Worm (Caenorhabditis elegans): ENCODE measurements around the gene F38A6.5.

- TF ChIP-seq ztf-11 (tag; optimal IDR thresholded peaks at IDR 0.05) (no peak), nhr-28 (tag; optimal IDR thresholded peaks at IDR 0.05) (no peak), R02D3.7 (tag; optimal IDR thresholded peaks at IDR 0.05) (no peak), fkh-2 (tag; optimal IDR thresholded peaks at IDR 0.05) (no peak), nhr-25 (tag; optimal IDR thresholded peaks at IDR 0.05) (no peak), pha-4 (tag; optimal IDR thresholded peaks at IDR 0.05) (no peak), daf-12 (tag; optimal IDR thresholded peaks at IDR 0.05) (no peak), nhr-12 (tag; optimal IDR thresholded peaks at IDR 0.05) (no peak), ceh-82 (tag; optimal IDR thresholded peaks at IDR 0.05) (no peak), unc-62 (GFP tag; optimal IDR thresholded peaks at IDR 0.05) (no peak)
These were observed 29.4 kb upstream of the F38A6.5 start, which contains the start of gene Y44A6D.5 for ce11 chrV:20802906-20803305.

Measured in whole organism, L3 larva.